Fruit fly (Drosophila melanogaster) whole organism, embryonic: Measurements from ENCODE around the gene CG6304.

Experiments
- CG8924 ChIP-seq: fragments of 200-800 bp; optimal IDR thresholded peaks from 3 replicates; lab custom pipeline; 2019; ENCODE audit warnings: missing biosample characterization, mild to moderate bottlenecking, missing genetic modification characterization, moderate library complexity
- CTCF ChIP-seq: fragments of 200-800 bp; sonication (Bioruptor generic); optimal IDR thresholded peaks from 2 replicates; lab custom pipeline; 2017; ENCODE audit warnings: missing biosample characterization, mild to moderate bottlenecking, missing genetic modification characterization, moderate library complexity
- Hr78 ChIP-seq, 2 experiments: fragments of 200-800 bp in 1 of 2; fragments of >200 bp in 1 of 2; sonication (Bioruptor generic) in 1 of 2; optimal IDR thresholded peaks; 2 replicates each; lab custom pipeline; 2017 to 2019; ENCODE audit warnings: missing biosample characterization in 2 of 2, missing genetic modification characterization in 2 of 2, mild to moderate bottlenecking in 1 of 2, moderate library complexity in 1 of 2
- Jarid2 ChIP-seq: fragments of 200-800 bp; sonication (Bioruptor generic); optimal IDR thresholded peaks from 3 replicates; lab custom pipeline; 2017; ENCODE audit warnings: mild to moderate bottlenecking, missing biosample characterization, missing genetic modification reagents, missing genetic modification characterization
- NC2β ChIP-seq: fragments of 200-800 bp; sonication (Bioruptor generic); optimal IDR thresholded peaks from 2 replicates; lab custom pipeline; 2016; ENCODE audit warnings: missing biosample characterization, missing genetic modification characterization
- Oaz ChIP-seq: fragments of 200-800 bp; sonication (Bioruptor generic); IDR thresholded peaks from 2 replicates; pipeline ENCODE4 v1.3.6; 2022; ENCODE audit warnings: missing biosample characterization, missing genetic modification characterization
- danr ChIP-seq: fragments of 200-800 bp; sonication (Bioruptor generic); IDR thresholded peaks from 2 replicates; pipeline ENCODE4 v1.3.6; 2022; ENCODE audit warnings: missing biosample characterization, missing genetic modification characterization
- pan ChIP-seq, 4 experiments: fragments of >200 bp in 3 of 4; fragments of 200-800 bp in 1 of 4; sonication (Bioruptor generic) in 1 of 4; optimal IDR thresholded peaks in 3 of 4; IDR thresholded peaks in 1 of 4; 2 replicates each; pipeline versions ENCODE4 v1.3.6 to Lab custom; 2017 to 2022; ENCODE audit warnings: missing biosample characterization in 2 of 4, missing genetic modification characterization in 2 of 4, mixed read lengths in 1 of 4
- row ChIP-seq: fragments of 200-800 bp; sonication (Bioruptor generic); IDR thresholded peaks from 3 replicates; pipeline ENCODE4 v1.3.6; 2022; ENCODE audit warnings: missing biosample characterization, missing genetic modification characterization

dm6 chr2L:17048181-17048580 lies 33.7 kb upstream of the CG6304 start, which contains the start of gene CG15136:
- TF ChIP-seq danr (GFP tag; lab: Robert Waterston, UW) (no peak), CG8924 (tag; lab: Kevin White, UChicago) (no peak), Jarid2 (GFP tag; lab: Kevin White, UChicago) (no peak), NC2β (GFP tag; lab: Kevin White, UChicago) (no peak), pan (optimal IDR thresholded peaks at IDR 0.05; lab: Kevin White, UChicago) (no peak), pan (GFP tag; optimal IDR thresholded peaks at IDR 0.05 in 1 of 2, IDR thresholded peaks at IDR 0.05 in 1 of 2) (no peak), CTCF (GFP tag; lab: Kevin White, UChicago) (no peak), Oaz (GFP tag; lab: Robert Waterston, UW) (no peak), Hr78 (GFP tag; optimal IDR thresholded peaks at IDR 0.05; lab: Kevin White, UChicago) (no peak), row (GFP tag; lab: Robert Waterston, UW) (no peak)
